Worm (Caenorhabditis elegans) whole organism, L2 larva: ENCODE results near the gene R12C12.5.
A peak's percentile ranks its signal among the peaks of the same experiment; 100 is the strongest.

Experiments
- Y55F3AM.14 ChIP-seq: fragments of 200-800 bp; sonication (Bioruptor generic); optimal IDR thresholded peaks from 2 replicates; lab custom pipeline; 2018; ENCODE audit warnings: mild to moderate bottlenecking, missing genetic modification characterization, missing compliant biosample characterization
- aly-2 ChIP-seq: fragments of 150-350 bp; optimal IDR thresholded peaks from 2 replicates; lab custom pipeline; 2014; ENCODE audit warnings: missing biosample characterization, missing genetic modification characterization
- ama-1 ChIP-seq: fragments of 150-350 bp; optimal IDR thresholded peaks from 2 replicates; lab custom pipeline; 2018; ENCODE audit warnings: inconsistent platforms
- elt-3 ChIP-seq: sonication (generic microtip); optimal IDR thresholded peaks from 2 replicates; lab custom pipeline; 2017; ENCODE audit warnings: missing biosample characterization, missing genetic modification characterization
- lin-39 ChIP-seq: fragments of 150-350 bp; optimal IDR thresholded peaks from 2 replicates; lab custom pipeline; 2014; ENCODE audit warnings: missing biosample characterization, missing genetic modification reagents, missing genetic modification characterization
- nhr-10 ChIP-seq: sonication (generic microtip); optimal IDR thresholded peaks from 2 replicates; lab custom pipeline; 2017; ENCODE audit warnings: missing biosample characterization, missing genetic modification characterization
- nhr-11 ChIP-seq: fragments of 150-350 bp; optimal IDR thresholded peaks from 2 replicates; lab custom pipeline; 2014; ENCODE audit warnings: missing biosample characterization, missing genetic modification characterization
- unc-39 ChIP-seq: fragments of 150-350 bp; optimal IDR thresholded peaks from 2 replicates; lab custom pipeline; 2014; ENCODE audit warnings: missing biosample characterization, missing genetic modification characterization
- unc-55 ChIP-seq: fragments of 150-350 bp; sonication (generic microtip); optimal IDR thresholded peaks from 3 replicates; lab custom pipeline; 2014; ENCODE audit warnings: missing biosample characterization, missing genetic modification reagents, missing genetic modification characterization
- ztf-4 ChIP-seq: fragments of 150-350 bp; optimal IDR thresholded peaks from 2 replicates; lab custom pipeline; 2014; ENCODE audit warnings: missing biosample characterization, missing genetic modification characterization

- TF ChIP-seq elt-3 (tag; lab: Kevin White, UChicago) (no peak), ama-1 (lab: Kevin White, UChicago) (no peak), Y55F3AM.14 (GFP tag; lab: Kevin White, UChicago) (no peak), ztf-4 (no peak), unc-55 (peak; percentile 19), unc-39 (no peak), lin-39 (tag; lab: Kevin White, UChicago) (no peak), nhr-11 (tag; lab: Kevin White, UChicago) (no peak), aly-2 (tag; lab: Kevin White, UChicago) (no peak), nhr-10 (tag; lab: Kevin White, UChicago) (no peak)
These were observed 11.0 kb upstream of the R12C12.5 start, which contains the start of gene R12C12.7 for ce11 chrII:6055927-6056326.
